Worm (Caenorhabditis elegans) whole organism, L3 larva: ENCODE measurements around the gene Y37E11AR.7.

Experiments used
- ceh-82 ChIP-seq: fragments of 150-350 bp; optimal IDR thresholded peaks from 2 replicates; lab custom pipeline; 2014; ENCODE audit warnings: missing biosample characterization, missing genetic modification characterization
- ceh-9 ChIP-seq: sonication (generic microtip); optimal IDR thresholded peaks from 2 replicates; lab custom pipeline; 2018; ENCODE audit warnings: missing biosample characterization, missing genetic modification characterization
- daf-12 ChIP-seq: fragments of 150-350 bp; optimal IDR thresholded peaks from 2 replicates; lab custom pipeline; 2014; ENCODE audit warnings: missing biosample characterization, missing genetic modification reagents, missing genetic modification characterization
- egl-5 ChIP-seq: fragments of 150-350 bp; optimal IDR thresholded peaks from 2 replicates; lab custom pipeline; 2017; ENCODE audit warnings: missing biosample characterization, missing genetic modification reagents, missing genetic modification characterization, inconsistent platforms
- elt-2 ChIP-seq: sonication (generic microtip); optimal IDR thresholded peaks from 2 replicates; lab custom pipeline; 2016; ENCODE audit warnings: missing genetic modification reagents, mild to moderate bottlenecking, missing genetic modification characterization, missing compliant biosample characterization
- fkh-10 ChIP-seq: sonication (generic microtip); optimal IDR thresholded peaks from 2 replicates; lab custom pipeline; 2017; ENCODE audit warnings: missing biosample characterization, missing genetic modification reagents, missing genetic modification characterization
- nhr-23 ChIP-seq: fragments of 150-350 bp; optimal IDR thresholded peaks from 2 replicates; lab custom pipeline; 2014; ENCODE audit warnings: missing biosample characterization, missing genetic modification reagents, missing genetic modification characterization
- nhr-237 ChIP-seq: fragments of 150-350 bp; optimal IDR thresholded peaks from 2 replicates; lab custom pipeline; 2014; ENCODE audit warnings: missing biosample characterization, missing genetic modification characterization
- nhr-28 ChIP-seq: fragments of 150-350 bp; optimal IDR thresholded peaks from 2 replicates; lab custom pipeline; 2014; ENCODE audit warnings: missing biosample characterization, missing genetic modification characterization
- pha-4 ChIP-seq: fragments of 150-350 bp; optimal IDR thresholded peaks from 2 replicates; lab custom pipeline; 2014; ENCODE audit warnings: missing biosample characterization, missing genetic modification reagents, missing genetic modification characterization
- tbx-2 ChIP-seq: sonication (generic microtip); optimal IDR thresholded peaks from 2 replicates; lab custom pipeline; 2016; ENCODE audit warnings: mild to moderate bottlenecking, missing genetic modification characterization, missing compliant biosample characterization
- unc-62 ChIP-seq: fragments of 150-350 bp; sonication (generic microtip); optimal IDR thresholded peaks from 4 replicates; lab custom pipeline; 2014; ENCODE audit warnings: missing biosample characterization, missing genetic modification reagents, missing genetic modification characterization

- TF ChIP-seq fkh-10 (GFP tag; lab: Kevin White, UChicago) (no peak), tbx-2 (tag; lab: Kevin White, UChicago) (no peak), elt-2 (no peak), pha-4 (no peak), nhr-28 (tag; lab: Kevin White, UChicago) (no peak), nhr-23 (tag; lab: Kevin White, UChicago) (no peak), unc-62 (GFP tag; lab: Kevin White, UChicago) (no peak), ceh-82 (no peak), daf-12 (tag; lab: Kevin White, UChicago) (no peak), ceh-9 (tag; lab: Kevin White, UChicago) (no peak), egl-5 (tag; lab: Kevin White, UChicago) (no peak), nhr-237 (tag; lab: Kevin White, UChicago) (no peak)
These were observed 18.9 kb upstream of the Y37E11AR.7 start for ce11 chrIV:3774160-3774559.
